Worm (Caenorhabditis elegans) whole organism, mixed stage, embryonic: ENCODE results near the gene algn-11.

Experiments used
- cnd-1 ChIP-seq: fragments of 200-800 bp; sonication (Bioruptor generic); optimal IDR thresholded peaks from 2 replicates; lab custom pipeline; 2018; ENCODE audit warnings: mild to moderate bottlenecking, missing genetic modification characterization, missing compliant biosample characterization
- nhr-12 ChIP-seq: fragments of 150-350 bp; optimal IDR thresholded peaks from 2 replicates; lab custom pipeline; 2014; ENCODE audit warnings: missing biosample characterization, missing genetic modification characterization
- nhr-237 ChIP-seq: fragments of 150-350 bp; optimal IDR thresholded peaks from 2 replicates; lab custom pipeline; 2014; ENCODE audit warnings: missing biosample characterization, missing genetic modification characterization
- nhr-76 ChIP-seq: sonication (generic microtip); optimal IDR thresholded peaks from 2 replicates; lab custom pipeline; 2017; ENCODE audit warnings: missing biosample characterization, missing genetic modification characterization
- tbx-8 ChIP-seq: fragments of 200-800 bp; sonication (Bioruptor generic); optimal IDR thresholded peaks from 2 replicates; lab custom pipeline; 2018; ENCODE audit warnings: mild to moderate bottlenecking, missing genetic modification characterization, moderate library complexity, missing compliant biosample characterization
- unc-39 ChIP-seq: fragments of 150-350 bp; optimal IDR thresholded peaks from 2 replicates; lab custom pipeline; 2014; ENCODE audit warnings: missing biosample characterization, missing genetic modification characterization
- unc-62 ChIP-seq: fragments of 150-350 bp; optimal IDR thresholded peaks from 2 replicates; lab custom pipeline; 2014; ENCODE audit warnings: missing biosample characterization, missing genetic modification reagents, missing genetic modification characterization
- ztf-11 ChIP-seq: fragments of 150-350 bp; optimal IDR thresholded peaks from 2 replicates; lab custom pipeline; 2014; ENCODE audit warnings: missing biosample characterization, missing genetic modification characterization

DNA sequence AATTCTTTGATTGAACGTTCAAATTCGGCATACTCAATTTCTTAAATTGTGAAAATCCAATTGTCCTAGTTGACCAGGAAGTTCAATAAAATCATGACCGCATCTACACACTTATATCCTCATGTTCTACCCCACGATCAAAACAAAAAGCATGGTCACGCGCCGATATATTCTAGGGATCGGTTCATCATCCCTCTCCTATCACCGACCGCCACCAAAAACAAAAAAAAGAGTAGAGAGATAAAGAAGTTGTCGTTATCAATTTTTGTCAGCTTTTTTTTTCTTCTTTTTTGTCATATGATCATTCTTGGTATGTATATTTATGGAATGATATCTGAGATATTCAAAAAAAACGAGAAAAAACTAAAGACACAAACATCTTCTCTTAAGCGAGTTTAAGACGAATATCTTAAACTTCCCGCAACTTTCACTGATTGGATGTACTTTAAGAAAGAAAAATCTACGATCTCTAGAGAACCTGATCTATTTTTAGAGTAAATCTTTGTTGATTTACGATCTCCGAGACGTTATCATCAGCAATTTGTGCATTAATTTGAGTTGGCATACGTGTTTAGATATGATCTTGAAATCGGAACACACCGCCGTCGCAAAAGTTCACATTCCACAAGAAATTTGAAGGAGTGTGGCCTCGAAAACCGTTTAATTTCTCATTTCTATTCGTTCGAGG lies 14.7 kb upstream of the algn-11 start:
- TF ChIP-seq ztf-11 (tag; lab: Kevin White, UChicago) (no peak), cnd-1 (tag; lab: Kevin White, UChicago) (no peak), nhr-76 (no peak), nhr-12 (tag; lab: Kevin White, UChicago) (no peak), unc-39 (no peak), nhr-237 (tag; lab: Kevin White, UChicago) (no peak), tbx-8 (GFP tag; lab: Kevin White, UChicago) (no peak), unc-62 (no peak)
